Worm (Caenorhabditis elegans) whole organism, early embryonic: Measurements from ENCODE around the gene let-716.

Experiments
- aly-1 ChIP-seq: sonication (generic microtip); optimal IDR thresholded peaks from 2 replicates; lab custom pipeline; 2016; ENCODE audit warnings: missing genetic modification characterization, missing compliant biosample characterization
- ama-1 ChIP-seq: fragments of 150-350 bp; optimal IDR thresholded peaks from 2 replicates; lab custom pipeline; 2014
- hmg-4 ChIP-seq: fragments of 200-800 bp; sonication (Bioruptor generic); optimal IDR thresholded peaks from 2 replicates; lab custom pipeline; 2018; ENCODE audit warnings: mild to moderate bottlenecking, missing genetic modification characterization, missing compliant biosample characterization
- tbx-11 ChIP-seq: fragments of 200-800 bp; sonication (Bioruptor generic); IDR thresholded peaks from 2 replicates; pipeline ENCODE4 v1.3.6; 2022; ENCODE audit warnings: missing genetic modification characterization, missing compliant biosample characterization
- tbx-37 ChIP-seq: fragments of 200-800 bp; sonication (Bioruptor generic); conservative IDR thresholded peaks from 2 replicates; pipeline ENCODE4 v1.3.6; 2022; ENCODE audit warnings: missing genetic modification reagents, missing genetic modification characterization, missing compliant biosample characterization

- no peak for TF ChIP-seq tbx-11 (GFP tag; lab: Robert Waterston, UW)
- TF ChIP-seq tbx-37: no peak
- no peak for TF ChIP-seq ama-1 (lab: Kevin White, UChicago)
- TF ChIP-seq aly-1 (tag; lab: Kevin White, UChicago): no peak
- TF ChIP-seq hmg-4 (GFP tag; lab: Kevin White, UChicago): no peak
These were observed 37.3 kb upstream of the let-716 start, which contains the start of the genes trmt-10C.2 and C56G2.22 for ce11 chrIII:6345968-6346498.
